Fruit fly (Drosophila melanogaster) whole organism, embryonic: ENCODE data around the gene mtsh.

ENCODE experiments used
- BtbVII ChIP-seq: fragments of 200-800 bp; sonication (Bioruptor generic); optimal IDR thresholded peaks from 3 replicates; lab custom pipeline; 2017; ENCODE audit warnings: missing biosample characterization, mild to moderate bottlenecking, missing genetic modification characterization
- Bteb2 ChIP-seq: fragments of 200-800 bp; sonication (Bioruptor generic); optimal IDR thresholded peaks from 2 replicates; lab custom pipeline; 2016; ENCODE audit warnings: missing biosample characterization, missing genetic modification characterization
- CG10209 ChIP-seq: fragments of 200-800 bp; sonication (Bioruptor generic); optimal IDR thresholded peaks from 3 replicates; lab custom pipeline; 2017; ENCODE audit warnings: missing biosample characterization, mild to moderate bottlenecking, missing genetic modification characterization, missing genetic modification reagents
- CG1024 ChIP-seq: fragments of 200-800 bp; sonication (Bioruptor generic); IDR thresholded peaks from 2 replicates; pipeline ENCODE4 v1.3.6; 2022; ENCODE audit warnings: missing biosample characterization, missing genetic modification characterization
- CG10565 ChIP-seq: fragments of 200-800 bp; sonication (Bioruptor generic); optimal IDR thresholded peaks from 3 replicates; lab custom pipeline; 2016; ENCODE audit warnings: missing biosample characterization, mild to moderate bottlenecking, missing genetic modification characterization
- CG11247 ChIP-seq: fragments of 200-800 bp; sonication (Bioruptor generic); IDR thresholded peaks from 2 replicates; pipeline ENCODE4 v1.3.6; 2022; ENCODE audit warnings: missing biosample characterization, missing genetic modification characterization
- CG11560 ChIP-seq: fragments of 200-800 bp; sonication (Bioruptor generic); IDR thresholded peaks from 3 replicates; pipeline ENCODE4 v1.3.6; 2022; ENCODE audit warnings: missing biosample characterization, missing genetic modification characterization
- CG11695 ChIP-seq: fragments of 200-800 bp; sonication (Bioruptor generic); IDR thresholded peaks from 3 replicates; pipeline ENCODE4 v1.3.6; 2022; ENCODE audit warnings: missing biosample characterization, missing genetic modification characterization
- CG14667 ChIP-seq: fragments of 200-800 bp; sonication (Bioruptor generic); IDR thresholded peaks from 2 replicates; pipeline ENCODE4 v1.3.6; 2022; ENCODE audit warnings: missing biosample characterization, missing genetic modification characterization
- CG2875 ChIP-seq: fragments of 200-800 bp; sonication (Bioruptor generic); optimal IDR thresholded peaks from 2 replicates; lab custom pipeline; 2017; ENCODE audit warnings: missing biosample characterization, mild to moderate bottlenecking, missing genetic modification characterization, missing genetic modification reagents
- CG2889 ChIP-seq: fragments of 200-800 bp; sonication (Bioruptor generic); IDR thresholded peaks from 3 replicates; pipeline ENCODE4 v1.3.6; 2022; ENCODE audit warnings: missing biosample characterization, missing genetic modification characterization
- CG31365 ChIP-seq: fragments of 200-800 bp; sonication (Bioruptor generic); optimal IDR thresholded peaks from 2 replicates; lab custom pipeline; 2018; ENCODE audit warnings: missing biosample characterization, mild to moderate bottlenecking, missing genetic modification characterization
- CG3163 ChIP-seq: fragments of 200-800 bp; sonication (Bioruptor generic); optimal IDR thresholded peaks from 3 replicates; lab custom pipeline; 2016; ENCODE audit warnings: missing biosample characterization, missing genetic modification characterization
- CG43689 ChIP-seq: fragments of 200-800 bp; sonication (Bioruptor generic); IDR thresholded peaks from 2 replicates; pipeline ENCODE4 v1.3.6; 2022; ENCODE audit warnings: missing biosample characterization, missing genetic modification characterization
- CG5953 ChIP-seq: fragments of 200-800 bp; sonication (Bioruptor generic); IDR thresholded peaks from 2 replicates; pipeline ENCODE4 v1.3.6; 2022; ENCODE audit warnings: missing biosample characterization, missing genetic modification characterization
- CG6175 ChIP-seq: fragments of 200-800 bp; sonication (Bioruptor generic); IDR thresholded peaks from 3 replicates; pipeline ENCODE4 v1.3.6; 2022; ENCODE audit warnings: missing biosample characterization, missing genetic modification characterization
- CG6791 ChIP-seq: fragments of 200-800 bp; sonication (Bioruptor generic); IDR thresholded peaks from 3 replicates; pipeline ENCODE4 v1.3.6; 2022; ENCODE audit warnings: missing biosample characterization, missing genetic modification characterization; ENCODE audit not compliant: partially characterized antibody
- CG7556 ChIP-seq: fragments of 200-800 bp; sonication (Bioruptor generic); optimal IDR thresholded peaks from 2 replicates; lab custom pipeline; 2017; ENCODE audit warnings: missing biosample characterization, mild to moderate bottlenecking, missing genetic modification characterization
- CG9797 ChIP-seq: fragments of 200-800 bp; sonication (Bioruptor generic); optimal IDR thresholded peaks from 3 replicates; lab custom pipeline; 2018; ENCODE audit warnings: missing biosample characterization, mild to moderate bottlenecking, missing genetic modification characterization
- Chrac-16 ChIP-seq: fragments of 200-800 bp; sonication (Bioruptor generic); optimal IDR thresholded peaks from 3 replicates; lab custom pipeline; 2016; ENCODE audit warnings: missing biosample characterization, missing genetic modification characterization
- D ChIP-seq, 2 experiments: fragments of 200-800 bp in 1 of 2; fragments of >200 bp in 1 of 2; sonication (Bioruptor generic) in 1 of 2; optimal IDR thresholded peaks; 2 replicates in 1 of 2; 3 replicates in 1 of 2; lab custom pipeline; 2017; ENCODE audit warnings: mild to moderate bottlenecking in 1 of 2, missing biosample characterization in 1 of 2, missing genetic modification characterization in 1 of 2, missing genetic modification reagents in 1 of 2
- D19B ChIP-seq: fragments of 200-800 bp; sonication (Bioruptor generic); optimal IDR thresholded peaks from 2 replicates; lab custom pipeline; 2017; ENCODE audit warnings: missing biosample characterization, mild to moderate bottlenecking, missing genetic modification characterization
- Drgx ChIP-seq: fragments of 200-800 bp; sonication (Bioruptor generic); IDR thresholded peaks from 2 replicates; pipeline ENCODE4 v1.3.6; 2022; ENCODE audit warnings: missing biosample characterization, missing genetic modification characterization
- Fer1 ChIP-seq: fragments of 200-800 bp; sonication (Bioruptor generic); optimal IDR thresholded peaks from 2 replicates; lab custom pipeline; 2017; ENCODE audit warnings: missing biosample characterization, mild to moderate bottlenecking, missing genetic modification characterization
- Hey ChIP-seq: fragments of 200-800 bp; sonication (Bioruptor generic); optimal IDR thresholded peaks from 3 replicates; lab custom pipeline; 2018; ENCODE audit warnings: missing biosample characterization, mild to moderate bottlenecking, missing genetic modification characterization
- Hsf ChIP-seq: fragments of 200-800 bp; sonication (Bioruptor generic); optimal IDR thresholded peaks from 3 replicates; lab custom pipeline; 2016; ENCODE audit warnings: missing biosample characterization, missing genetic modification characterization
- Kr ChIP-seq: fragments of 200-800 bp; sonication (Bioruptor generic); optimal IDR thresholded peaks from 2 replicates; lab custom pipeline; 2017; ENCODE audit warnings: missing biosample characterization, mild to moderate bottlenecking, missing genetic modification characterization
- Sox102F ChIP-seq: fragments of 200-800 bp; sonication (Bioruptor generic); optimal IDR thresholded peaks from 2 replicates; lab custom pipeline; 2018; ENCODE audit warnings: missing biosample characterization, mild to moderate bottlenecking, missing genetic modification characterization, moderate library complexity
- Vsx1 ChIP-seq: fragments of 200-800 bp; sonication (Bioruptor generic); optimal IDR thresholded peaks from 2 replicates; lab custom pipeline; 2017; ENCODE audit warnings: missing biosample characterization, mild to moderate bottlenecking, missing genetic modification characterization, missing genetic modification reagents
- Xrp1 ChIP-seq: fragments of 200-800 bp; sonication (Bioruptor generic); IDR thresholded peaks from 2 replicates; pipeline ENCODE4 v1.3.6; 2022; ENCODE audit warnings: missing biosample characterization, missing genetic modification characterization
- bsh ChIP-seq, 2 experiments: fragments of 200-800 bp; sonication (Bioruptor generic); optimal IDR thresholded peaks; 2 replicates each; lab custom pipeline; 2017 to 2018; ENCODE audit warnings: mild to moderate bottlenecking in 2 of 2, missing biosample characterization in 2 of 2, missing genetic modification characterization in 2 of 2, moderate library complexity in 1 of 2
- cato ChIP-seq: fragments of 200-800 bp; sonication (Bioruptor generic); optimal IDR thresholded peaks from 2 replicates; lab custom pipeline; 2016; ENCODE audit warnings: missing biosample characterization, missing genetic modification characterization, borderline replicate concordance
- da ChIP-seq: fragments of 200-800 bp; sonication (Bioruptor generic); optimal IDR thresholded peaks from 2 replicates; lab custom pipeline; 2016; ENCODE audit warnings: missing biosample characterization, missing genetic modification characterization
- disco-r ChIP-seq: fragments of 200-800 bp; sonication (Bioruptor generic); optimal IDR thresholded peaks from 2 replicates; lab custom pipeline; 2016; ENCODE audit warnings: missing biosample characterization, missing genetic modification characterization
- dmrt11E ChIP-seq: fragments of 200-800 bp; sonication (Bioruptor generic); optimal IDR thresholded peaks from 3 replicates; lab custom pipeline; 2018; ENCODE audit warnings: missing biosample characterization, mild to moderate bottlenecking, missing genetic modification characterization, moderate library complexity
- gce ChIP-seq: fragments of 200-800 bp; sonication (Bioruptor generic); IDR thresholded peaks from 3 replicates; pipeline ENCODE4 v1.3.6; 2022; ENCODE audit warnings: missing biosample characterization, missing genetic modification characterization
- gt ChIP-seq: fragments of 200-800 bp; sonication (Bioruptor generic); IDR thresholded peaks from 2 replicates; pipeline ENCODE4 v1.3.6; 2022; ENCODE audit warnings: missing biosample characterization, missing genetic modification characterization
- jigr1 ChIP-seq: fragments of 200-800 bp; sonication (Bioruptor generic); IDR thresholded peaks from 3 replicates; pipeline ENCODE4 v1.3.6; 2022; ENCODE audit warnings: missing biosample characterization, missing genetic modification characterization
- ken ChIP-seq: fragments of 200-800 bp; sonication (Bioruptor generic); IDR thresholded peaks from 3 replicates; pipeline ENCODE4 v1.3.6; 2022; ENCODE audit warnings: missing biosample characterization, missing genetic modification characterization
- mam ChIP-seq: fragments of 200-800 bp; sonication (Bioruptor generic); optimal IDR thresholded peaks from 3 replicates; lab custom pipeline; 2016; ENCODE audit warnings: missing biosample characterization, missing genetic modification characterization
- phol ChIP-seq: fragments of 200-800 bp; sonication (Bioruptor generic); optimal IDR thresholded peaks from 3 replicates; lab custom pipeline; 2018; ENCODE audit warnings: missing biosample characterization, mild to moderate bottlenecking, missing genetic modification characterization, moderate library complexity
- pnt ChIP-seq: fragments of 200-800 bp; sonication (Bioruptor generic); optimal IDR thresholded peaks from 3 replicates; lab custom pipeline; 2016; ENCODE audit warnings: missing biosample characterization, missing genetic modification characterization
- pros ChIP-seq: fragments of 200-800 bp; sonication (Bioruptor generic); optimal IDR thresholded peaks from 3 replicates; lab custom pipeline; 2019; ENCODE audit warnings: missing biosample characterization, mild to moderate bottlenecking, missing genetic modification characterization, moderate library complexity
- pzg ChIP-seq: fragments of 200-800 bp; sonication (Bioruptor generic); optimal IDR thresholded peaks from 3 replicates; lab custom pipeline; 2018; ENCODE audit warnings: missing biosample characterization, mild to moderate bottlenecking, missing genetic modification characterization, moderate library complexity
- row ChIP-seq: fragments of 200-800 bp; sonication (Bioruptor generic); IDR thresholded peaks from 3 replicates; pipeline ENCODE4 v1.3.6; 2022; ENCODE audit warnings: missing biosample characterization, missing genetic modification characterization
- sisA ChIP-seq: fragments of 200-800 bp; sonication (Bioruptor generic); IDR thresholded peaks from 2 replicates; pipeline ENCODE4 v1.3.6; 2022; ENCODE audit warnings: missing biosample characterization, missing genetic modification characterization
- slbo ChIP-seq: fragments of 200-800 bp; sonication (Bioruptor generic); IDR thresholded peaks from 2 replicates; pipeline ENCODE4 v1.3.6; 2022; ENCODE audit warnings: missing biosample characterization, missing genetic modification characterization
- ttk ChIP-seq: fragments of 200-800 bp; sonication (Bioruptor generic); IDR thresholded peaks from 2 replicates; pipeline ENCODE4 v2.1.2; 2022; ENCODE audit warnings: missing biosample characterization, missing genetic modification characterization
- zen2 ChIP-seq: fragments of 200-800 bp; sonication (Bioruptor generic); IDR thresholded peaks from 3 replicates; pipeline ENCODE4 v1.3.6; 2022; ENCODE audit warnings: missing biosample characterization, missing genetic modification characterization; ENCODE audit not compliant: partially characterized antibody

mtsh gene

DNA sequence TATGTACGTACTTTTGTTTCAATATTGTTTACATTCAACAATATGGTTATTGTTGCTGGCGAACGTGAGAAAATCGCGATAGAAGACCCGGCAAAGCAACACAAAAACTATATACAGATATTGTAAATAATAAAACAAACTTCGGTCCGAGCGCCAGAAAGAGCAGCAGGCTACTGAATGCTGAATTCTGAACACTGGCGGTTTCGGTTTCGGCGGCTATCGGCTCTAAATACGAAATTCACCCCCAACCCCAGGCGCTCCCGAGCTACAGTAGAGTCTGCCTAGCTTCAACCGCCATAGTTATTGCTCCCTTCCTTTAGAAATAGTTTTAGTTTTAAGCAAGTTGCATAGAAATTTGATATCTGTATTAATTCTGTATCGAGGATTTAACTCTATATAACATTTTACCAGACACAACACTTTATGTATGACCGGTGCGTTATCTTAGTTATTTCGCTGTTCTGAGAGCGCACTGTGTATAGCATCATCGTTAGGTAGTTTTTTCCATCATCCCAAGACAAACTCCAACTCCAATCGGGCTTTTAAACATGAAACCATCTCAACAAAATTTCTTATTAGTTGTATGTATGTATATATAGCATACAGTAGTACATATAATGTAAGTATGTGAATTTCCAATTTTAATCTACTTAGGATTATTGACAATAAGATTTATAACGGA lies 42.7 kb upstream of the mtsh start, which contains the start of gene CG7627 (continued):
- TF ChIP-seq CG2889 (GFP tag; lab: Robert Waterston, UW) (peak; percentile 50; the same call in 1 of the 3 replicates), CG14667 (peak; percentile 82; the same call in 1 of the 2 replicates), CG10565 (GFP tag; lab: Kevin White, UChicago) (no peak), CG6791 (no peak), CG6175 (GFP tag; lab: Robert Waterston, UW) (peak; percentile 74; the same call in 2 of the 3 replicates), pnt (GFP tag; lab: Kevin White, UChicago) (peak; percentile 59), Drgx (GFP tag; lab: Robert Waterston, UW) (peak; percentile 76), Hsf (peak; percentile 74), Bteb2 (peak; percentile 10), Kr (no peak), pzg (GFP tag; lab: Kevin White, UChicago) (peak; percentile 9), mam (GFP tag; lab: Kevin White, UChicago) (peak; percentile 84), Hey (tag; lab: Kevin White, UChicago) (no peak), CG43689 (GFP tag; lab: Robert Waterston, UW) (no peak), CG11560 (peak; percentile 63; the same call in 2 of the 3 replicates), D (optimal IDR thresholded peaks at IDR 0.05; lab: Kevin White, UChicago) (no peak), D (GFP tag; optimal IDR thresholded peaks at IDR 0.05; lab: Kevin White, UChicago) (peak; percentile 51), zen2 (GFP tag; lab: Robert Waterston, UW) (no peak), Sox102F (peak; percentile 56), jigr1 (GFP tag; lab: Robert Waterston, UW) (peak; percentile 40; the same call in 1 of the 3 replicates), disco-r (GFP tag; lab: Kevin White, UChicago) (peak; percentile 74), Vsx1 (GFP tag; lab: Kevin White, UChicago) (peak; percentile 19), ken (GFP tag; lab: Robert Waterston, UW) (0 out of 3 replicates have a peak, but pooled peaks have one; percentile 53), ttk (GFP tag; lab: Robert Waterston, UW) (peak; percentile 72), slbo (GFP tag; lab: Robert Waterston, UW) (peak; percentile 87), D19B (GFP tag; lab: Kevin White, UChicago) (peak; percentile 64), CG2875 (GFP tag; lab: Kevin White, UChicago) (peak; percentile 54), gce (GFP tag; lab: Robert Waterston, UW) (peak; percentile 31; the same call in 1 of the 3 replicates), CG10209 (GFP tag; lab: Kevin White, UChicago) (peak; percentile 79), Chrac-16 (peak; percentile 62), CG11247 (GFP tag; lab: Robert Waterston, UW) (peak; percentile 88), BtbVII (GFP tag; lab: Kevin White, UChicago) (peak; percentile 82), CG11695 (GFP tag; lab: Robert Waterston, UW) (peak; percentile 72; the same call in 2 of the 3 replicates), gt (GFP tag; lab: Robert Waterston, UW) (no peak), da (peak; percentile 19), cato (no peak), CG31365 (peak; percentile 59), Fer1 (GFP tag; lab: Kevin White, UChicago) (peak; percentile 86), phol (tag; lab: Kevin White, UChicago) (peak; percentile 70), dmrt11E (peak; percentile 62), CG7556 (GFP tag; lab: Kevin White, UChicago) (peak; percentile 85), bsh (GFP tag; optimal IDR thresholded peaks at IDR 0.05; lab: Kevin White, UChicago) (peak in 1 of 2 experiments; percentile 72), row (peak; percentile 94), CG5953 (GFP tag; lab: Robert Waterston, UW) (no peak), Xrp1 (peak; percentile 83), CG3163 (GFP tag; lab: Kevin White, UChicago) (peak; percentile 40), CG1024 (GFP tag; lab: Robert Waterston, UW) (peak; percentile 46; the same call in 1 of the 2 replicates), CG9797 (no peak), sisA (GFP tag; lab: Robert Waterston, UW) (peak; percentile 79), pros (GFP tag; lab: Kevin White, UChicago) (no peak)
